Fruit fly (Drosophila melanogaster): ENCODE data around the gene CG17996.

Gene CG17996

DNA sequence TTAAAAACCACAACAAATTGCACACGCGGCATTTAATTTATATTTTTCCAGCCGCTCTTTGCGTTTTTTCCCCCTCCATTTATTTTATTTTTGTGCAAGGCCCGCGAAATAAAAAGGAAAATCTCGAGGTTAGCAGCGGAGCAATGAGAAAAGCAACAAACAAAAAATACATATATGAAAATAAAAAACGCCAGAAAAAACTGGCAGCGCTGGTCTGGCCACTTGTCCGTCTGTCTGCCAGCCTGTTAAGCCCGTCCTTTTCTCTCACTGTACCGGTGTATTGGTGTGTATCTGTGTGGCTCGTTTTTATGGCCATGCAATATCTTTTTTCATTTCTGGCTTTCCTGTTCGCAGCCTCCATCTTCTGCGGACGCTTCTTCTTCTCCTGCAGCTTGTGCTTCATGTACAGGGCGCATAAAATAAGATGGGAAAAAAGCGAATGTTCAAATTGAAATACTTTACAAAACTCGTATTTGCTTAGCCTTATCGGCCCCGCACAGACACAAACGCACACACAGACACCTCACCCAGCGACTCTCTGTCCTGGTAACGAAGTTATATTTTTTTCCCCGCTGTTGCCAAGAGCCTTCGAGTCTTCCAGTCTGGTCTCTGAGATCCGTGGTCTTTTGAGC, 44.3 kb downstream of the CG17996 start:
- TF ChIP-seq EcR (GFP tag; optimal IDR thresholded peaks at IDR 0.05): no peak
- no peak for TF ChIP-seq pan (optimal IDR thresholded peaks at IDR 0.05)
- TF ChIP-seq CG8478 (optimal IDR thresholded peaks at IDR 0.05): no peak
- no peak for TF ChIP-seq Dll (optimal IDR thresholded peaks at IDR 0.05)
- TF ChIP-seq psq (optimal IDR thresholded peaks at IDR 0.05): no peak
- TF ChIP-seq usp (GFP tag; optimal IDR thresholded peaks at IDR 0.05): no peak

DNA sequence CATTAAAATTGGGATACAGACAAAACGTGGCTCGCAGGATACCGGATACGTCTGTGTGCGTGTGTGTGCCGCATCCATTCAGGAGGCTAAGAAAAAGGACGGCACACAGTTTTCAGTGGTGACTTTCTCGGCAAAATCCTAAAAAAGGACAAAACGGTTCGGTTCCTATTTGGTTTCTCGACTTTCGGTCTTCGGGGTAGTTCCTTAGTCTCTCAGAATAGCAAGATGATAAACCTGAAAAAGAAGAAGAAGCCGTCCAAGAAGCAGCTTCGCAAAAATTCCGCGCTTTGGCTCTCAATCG, 45.3 kb downstream of the CG17996 start:
- TF ChIP-seq psq (optimal IDR thresholded peaks at IDR 0.05) (no peak), CG8478 (optimal IDR thresholded peaks at IDR 0.05) (no peak), Dll (optimal IDR thresholded peaks at IDR 0.05) (no peak), pan (optimal IDR thresholded peaks at IDR 0.05) (no peak), EcR (GFP tag; optimal IDR thresholded peaks at IDR 0.05) (no peak), usp (GFP tag; optimal IDR thresholded peaks at IDR 0.05) (no peak)

DNA sequence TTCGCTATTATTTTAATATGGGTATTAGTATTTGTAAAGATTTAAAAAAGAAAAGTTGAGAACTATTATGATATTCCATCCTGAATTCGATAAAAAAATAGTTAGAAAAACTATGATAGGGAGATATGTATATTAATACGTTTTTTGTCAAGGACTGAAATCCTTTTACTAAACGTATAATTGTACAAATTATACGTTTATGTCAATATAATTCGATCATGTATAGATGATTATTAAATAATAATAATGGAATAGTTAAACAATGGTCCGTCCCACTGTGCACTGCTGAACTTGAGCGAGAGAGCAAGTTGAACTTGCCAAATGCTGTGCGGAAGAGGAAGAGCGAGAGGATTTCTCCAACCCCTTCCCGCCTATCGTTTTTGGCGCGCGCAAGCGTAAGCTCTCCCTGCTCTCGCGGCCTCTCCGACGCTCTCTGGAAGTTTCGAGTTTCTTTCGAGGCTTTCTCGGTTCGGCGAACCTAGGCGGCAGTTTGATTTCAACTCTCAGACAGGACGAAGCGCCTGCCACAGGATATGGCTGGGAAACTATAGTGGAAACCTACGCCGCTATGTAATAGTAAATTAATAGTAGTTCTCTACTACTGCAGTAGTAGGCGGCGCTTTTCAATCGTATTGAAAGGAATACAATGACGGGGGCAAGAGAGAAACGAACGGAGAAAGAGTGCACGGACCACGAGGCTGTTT, 45.8 kb downstream of the CG17996 start:
- TF ChIP-seq psq (optimal IDR thresholded peaks at IDR 0.05) (no peak), EcR (GFP tag; optimal IDR thresholded peaks at IDR 0.05) (peak in 1 of 2 experiments; percentile 65)

- TF ChIP-seq CG8478 (optimal IDR thresholded peaks at IDR 0.05) (no peak), Dll (optimal IDR thresholded peaks at IDR 0.05) (no peak), usp (GFP tag; optimal IDR thresholded peaks at IDR 0.05) (no peak), pan (optimal IDR thresholded peaks at IDR 0.05) (no peak), psq (optimal IDR thresholded peaks at IDR 0.05) (no peak), EcR (GFP tag; optimal IDR thresholded peaks at IDR 0.05) (no peak)
Observed at dm6 chr2L:16683958-16684877, 46.6 kb downstream of the CG17996 start, which contains the start of gene CG31807. Gene CG31807, minus strand, starts transcription at chr2L:16684008.

- TF ChIP-seq EcR (GFP tag; optimal IDR thresholded peaks at IDR 0.05): no peak
- no peak for TF ChIP-seq usp (GFP tag; optimal IDR thresholded peaks at IDR 0.05)
- TF ChIP-seq Dll (optimal IDR thresholded peaks at IDR 0.05): no peak
- TF ChIP-seq pan (optimal IDR thresholded peaks at IDR 0.05): no peak
- TF ChIP-seq psq (optimal IDR thresholded peaks at IDR 0.05): no peak
- TF ChIP-seq CG8478 (optimal IDR thresholded peaks at IDR 0.05): no peak
Observed at dm6 chr2L:16682203-16682602, 48.6 kb downstream of the CG17996 start, which contains the start of gene CG33552. Gene CG33552, plus strand, starts transcription at chr2L:16682503.
